Worm (Caenorhabditis elegans) whole organism, late embryonic: ENCODE measurements around the gene plpp-1.3.

ENCODE experiments used
- K02D7.2 ChIP-seq: sonication (generic microtip); optimal IDR thresholded peaks from 2 replicates; lab custom pipeline; 2017; ENCODE audit warnings: mild to moderate bottlenecking, missing genetic modification characterization, missing compliant biosample characterization
- ama-1 ChIP-seq: fragments of 150-350 bp; optimal IDR thresholded peaks from 2 replicates; lab custom pipeline; 2014
- ceh-19 ChIP-seq: fragments of 200-800 bp; sonication (Bioruptor generic); optimal IDR thresholded peaks from 2 replicates; lab custom pipeline; 2018; ENCODE audit warnings: mild to moderate bottlenecking, missing genetic modification characterization, missing compliant biosample characterization
- ceh-22 ChIP-seq: sonication (generic microtip); optimal IDR thresholded peaks from 2 replicates; lab custom pipeline; 2017; ENCODE audit warnings: missing biosample characterization, missing genetic modification characterization
- ceh-31 ChIP-seq: sonication (generic microtip); optimal IDR thresholded peaks from 2 replicates; lab custom pipeline; 2016; ENCODE audit warnings: missing genetic modification characterization, missing compliant biosample characterization
- dmd-4 ChIP-seq: sonication (generic microtip); optimal IDR thresholded peaks from 2 replicates; lab custom pipeline; 2016; ENCODE audit warnings: borderline replicate concordance, missing genetic modification characterization, missing compliant biosample characterization
- fkh-10 ChIP-seq: fragments of 150-350 bp; optimal IDR thresholded peaks from 2 replicates; lab custom pipeline; 2014; ENCODE audit warnings: missing biosample characterization, missing genetic modification reagents, missing genetic modification characterization
- nhr-11 ChIP-seq: fragments of 150-350 bp; optimal IDR thresholded peaks from 2 replicates; lab custom pipeline; 2014; ENCODE audit warnings: missing biosample characterization, missing genetic modification characterization
- pag-3 ChIP-seq: sonication (generic microtip); optimal IDR thresholded peaks from 2 replicates; lab custom pipeline; 2016; ENCODE audit warnings: missing compliant biosample characterization, missing genetic modification characterization, borderline replicate concordance
- pha-4 ChIP-seq: fragments of 150-350 bp; optimal IDR thresholded peaks from 2 replicates; lab custom pipeline; 2018; ENCODE audit warnings: missing biosample characterization, missing genetic modification reagents, missing genetic modification characterization
- pqm-1 ChIP-seq: sonication (generic microtip); optimal IDR thresholded peaks from 2 replicates; lab custom pipeline; 2016; ENCODE audit warnings: missing genetic modification characterization, missing compliant biosample characterization
- tbx-7 ChIP-seq: sonication (generic microtip); optimal IDR thresholded peaks from 2 replicates; lab custom pipeline; 2016; ENCODE audit warnings: missing genotype, missing genetic modification characterization, missing compliant biosample characterization
- unc-86 ChIP-seq: sonication (generic microtip); optimal IDR thresholded peaks from 2 replicates; lab custom pipeline; 2016; ENCODE audit warnings: missing genetic modification characterization, missing compliant biosample characterization

- TF ChIP-seq unc-86 (tag; lab: Kevin White, UChicago) (no peak), ama-1 (lab: Kevin White, UChicago) (no peak), pha-4 (tag; lab: Kevin White, UChicago) (no peak), pqm-1 (tag; lab: Kevin White, UChicago) (no peak), ceh-31 (tag; lab: Kevin White, UChicago) (no peak), pag-3 (no peak), tbx-7 (tag; lab: Kevin White, UChicago) (no peak), fkh-10 (no peak), ceh-22 (tag; lab: Kevin White, UChicago) (no peak), dmd-4 (no peak), ceh-19 (no peak), K02D7.2 (tag; lab: Kevin White, UChicago) (no peak), nhr-11 (tag; lab: Kevin White, UChicago) (no peak)
Observed at ce11 chrX:10717019-10717418, 21.9 kb downstream of the plpp-1.3 start, which contains the start of gene T01C1.4.
